Worm (Caenorhabditis elegans): ENCODE measurements around the gene ndab-2.

- TF ChIP-seq nhr-28 (tag; optimal IDR thresholded peaks at IDR 0.05) = no peak
- no peak for TF ChIP-seq nhr-2 (tag; optimal IDR thresholded peaks at IDR 0.05)
- TF ChIP-seq elt-3 (tag; optimal IDR thresholded peaks at IDR 0.05) = no peak
- TF ChIP-seq sptf-1 (tag; optimal IDR thresholded peaks at IDR 0.05) = no peak
- no peak for TF ChIP-seq lin-13 (tag; optimal IDR thresholded peaks at IDR 0.05)
These were observed 29.2 kb downstream of the ndab-2 start, which contains the start of gene R151.2 for ce11 chrIII:7209721-7210120.
